Fruit fly (Drosophila melanogaster): ENCODE results near the gene CG12576.

The CG12576 gene

dm6 chrX:22443954-22444910 lies 37.9 kb downstream of the CG12576 start, which contains the start of gene CG14621 (continued):
- TF ChIP-seq bbx (GFP tag; IDR thresholded peaks at IDR 0.05; ENCODE audit: partially characterized antibody): 0 out of 2 replicates have a peak, but pooled peaks have one; percentile 7
- no peak for TF ChIP-seq Atf-2 (GFP tag; optimal IDR thresholded peaks at IDR 0.05)
- no peak for TF ChIP-seq sens-2 (GFP tag; IDR thresholded peaks at IDR 0.05)
- no peak for TF ChIP-seq CG1529 (GFP tag; optimal IDR thresholded peaks at IDR 0.05)
- TF ChIP-seq CG6683 (GFP tag; optimal IDR thresholded peaks at IDR 0.05): no peak
- no peak for TF ChIP-seq CG2120 (GFP tag; optimal IDR thresholded peaks at IDR 0.05)
- no peak for TF ChIP-seq prd (optimal IDR thresholded peaks at IDR 0.05)
- no peak for TF ChIP-seq prd (GFP tag; IDR thresholded peaks at IDR 0.05)
- no peak for TF ChIP-seq CG1647 (GFP tag; optimal IDR thresholded peaks at IDR 0.05)
- TF ChIP-seq CG12236 (GFP tag; optimal IDR thresholded peaks at IDR 0.05): no peak
- no peak for TF ChIP-seq CG7372 (GFP tag; IDR thresholded peaks at IDR 0.05)
- TF ChIP-seq inv (GFP tag; IDR thresholded peaks at IDR 0.05; ENCODE audit: partially characterized antibody): peak; percentile 29; the same call in 1 of the 2 replicates
- no peak for TF ChIP-seq Nf-YA (GFP tag; IDR thresholded peaks at IDR 0.05)
- no peak for TF ChIP-seq Oli (tag; optimal IDR thresholded peaks at IDR 0.05)
- TF ChIP-seq dan (GFP tag; IDR thresholded peaks at IDR 0.05): no peak
- no peak for TF ChIP-seq slp2 (GFP tag; optimal IDR thresholded peaks at IDR 0.05)
- TF ChIP-seq CG14014 (GFP tag; IDR thresholded peaks at IDR 0.05): no peak
- TF ChIP-seq row (GFP tag; IDR thresholded peaks at IDR 0.05): 0 out of 3 replicates have a peak, but pooled peaks have one; percentile 7
- 0 out of 4 replicates have a peak, but pooled peaks have one; percentile 14 for TF ChIP-seq Dll (GFP tag; IDR thresholded peaks at IDR 0.05; ENCODE audit: partially characterized antibody)
- TF ChIP-seq Awh (GFP tag; IDR thresholded peaks at IDR 0.05): no peak
- no peak for TF ChIP-seq otp (GFP tag; IDR thresholded peaks at IDR 0.05)
- peak; percentile 42 for TF ChIP-seq slbo (GFP tag; IDR thresholded peaks at IDR 0.05)
- TF ChIP-seq Pdp1 (GFP tag; optimal IDR thresholded peaks at IDR 0.05): peak in 1 of 2 experiments; percentile 4
- TF ChIP-seq Gsc (GFP tag; IDR thresholded peaks at IDR 0.05): no peak
- TF ChIP-seq Fer2 (tag; optimal IDR thresholded peaks at IDR 0.05): no peak
- TF ChIP-seq CG43689 (GFP tag; IDR thresholded peaks at IDR 0.05): no peak
- TF ChIP-seq hth (optimal IDR thresholded peaks at IDR 0.05): no peak
- TF ChIP-seq CG7357 (GFP tag; IDR thresholded peaks at IDR 0.05): no peak
- TF ChIP-seq lbe (GFP tag; optimal IDR thresholded peaks at IDR 0.05): no peak
- TF ChIP-seq ems (GFP tag; optimal IDR thresholded peaks at IDR 0.05): no peak
- no peak for TF ChIP-seq CG11696 (GFP tag; IDR thresholded peaks at IDR 0.05)
- no peak for TF ChIP-seq Nf-YB (GFP tag; optimal IDR thresholded peaks at IDR 0.05)
- TF ChIP-seq CG2202 (tag; optimal IDR thresholded peaks at IDR 0.05): no peak
- no peak for TF ChIP-seq HLH54F (GFP tag; optimal IDR thresholded peaks at IDR 0.05)
- no peak for TF ChIP-seq trh (GFP tag; optimal IDR thresholded peaks at IDR 0.05)
- peak; percentile 91 for TF ChIP-seq CG1603 (tag; optimal IDR thresholded peaks at IDR 0.05)
- peak; percentile 16 for TF ChIP-seq CG12659 (GFP tag; optimal IDR thresholded peaks at IDR 0.05)
- TF ChIP-seq crc (GFP tag; optimal IDR thresholded peaks at IDR 0.05): no peak
- no peak for TF ChIP-seq E2f1 (GFP tag; IDR thresholded peaks at IDR 0.05)
- no peak for TF ChIP-seq Mrtf (GFP tag; IDR thresholded peaks at IDR 0.05)
- TF ChIP-seq CG9727 (GFP tag; optimal IDR thresholded peaks at IDR 0.05): peak; percentile 8
- TF ChIP-seq CG32767 (GFP tag; IDR thresholded peaks at IDR 0.05): no peak
- no peak for TF ChIP-seq pita (GFP tag; optimal IDR thresholded peaks at IDR 0.05)
- no peak for TF ChIP-seq Doc2 (GFP tag; IDR thresholded peaks at IDR 0.05)
- no peak for TF ChIP-seq CG5245 (GFP tag; optimal IDR thresholded peaks at IDR 0.05)
- peak; percentile 38 for TF ChIP-seq E2f2 (GFP tag; IDR thresholded peaks at IDR 0.05)
- TF ChIP-seq CG2116 (GFP tag; optimal IDR thresholded peaks at IDR 0.05): peak; percentile 42
- TF ChIP-seq Xrp1 (GFP tag; IDR thresholded peaks at IDR 0.05): no peak
- no peak for TF ChIP-seq CG14050 (GFP tag; IDR thresholded peaks at IDR 0.05)
- no peak for TF ChIP-seq h (optimal IDR thresholded peaks at IDR 0.05)
- TF ChIP-seq CG10209 (GFP tag; optimal IDR thresholded peaks at IDR 0.05): no peak

Data from whole organism, embryonic.